Fruit fly (Drosophila melanogaster): ENCODE measurements around the gene Wdr92.

Wdr92 gene

DNA sequence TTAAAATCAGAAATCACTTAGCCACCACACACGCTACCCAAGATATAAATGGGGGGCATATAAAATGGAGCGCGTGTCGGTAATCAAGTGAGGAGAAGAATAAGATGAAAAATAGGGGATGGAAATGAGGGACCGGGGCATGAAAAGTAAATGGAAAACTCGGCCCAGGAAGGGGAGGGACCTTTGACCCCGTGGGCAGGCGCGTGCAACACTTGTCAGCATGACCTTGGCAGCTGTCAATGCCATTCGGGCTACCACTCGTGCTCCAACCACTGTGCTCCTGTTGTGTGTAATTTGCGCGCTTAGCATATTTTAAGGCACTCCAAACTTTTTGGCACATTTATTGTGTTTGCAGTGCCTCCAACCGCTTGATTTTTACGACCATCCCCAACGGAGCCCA, 38.4 kb downstream of the Wdr92 start:
- no peak for TF ChIP-seq Pif1A (GFP tag; optimal IDR thresholded peaks at IDR 0.05)
- TF ChIP-seq Pif1B (GFP tag; optimal IDR thresholded peaks at IDR 0.05), result no peak
- no peak for TF ChIP-seq CG13204 (GFP tag; optimal IDR thresholded peaks at IDR 0.05)
- no peak for TF ChIP-seq fd96Ca (GFP tag; IDR thresholded peaks at IDR 0.05)
- TF ChIP-seq gl (tag; optimal IDR thresholded peaks at IDR 0.05), result no peak
- TF ChIP-seq D1 (tag; optimal IDR thresholded peaks at IDR 0.05), result no peak

- no peak for TF ChIP-seq Pif1A (GFP tag; optimal IDR thresholded peaks at IDR 0.05)
- peak; percentile 97 for TF ChIP-seq EcR (GFP tag; optimal IDR thresholded peaks at IDR 0.05)
- no peak for TF ChIP-seq CG9948 (tag; optimal IDR thresholded peaks at IDR 0.05)
- peak; percentile 52 for TF ChIP-seq CG13204 (GFP tag; optimal IDR thresholded peaks at IDR 0.05)
Measured at dm6 chr3L:17947296-17947713, 39.4 kb downstream of the Wdr92 start.

dm6 chr3L:17948195-17948594, 40.3 kb downstream of the Wdr92 start:
- TF ChIP-seq Snoo (tag; optimal IDR thresholded peaks at IDR 0.05) (no peak), EcR (GFP tag; optimal IDR thresholded peaks at IDR 0.05) (no peak), CG10348 (GFP tag; IDR thresholded peaks at IDR 0.05) (no peak), Pif1A (GFP tag; optimal IDR thresholded peaks at IDR 0.05) (no peak), fd96Ca (GFP tag; IDR thresholded peaks at IDR 0.05) (no peak), CG8301 (tag; optimal IDR thresholded peaks at IDR 0.05) (no peak), Ets98B (GFP tag; IDR thresholded peaks at IDR 0.05) (no peak), Pif1B (GFP tag; optimal IDR thresholded peaks at IDR 0.05) (no peak), CG17806 (tag; optimal IDR thresholded peaks at IDR 0.05) (no peak), D1 (tag; optimal IDR thresholded peaks at IDR 0.05) (no peak), CG15710 (tag; optimal IDR thresholded peaks at IDR 0.05) (no peak), CG8159 (tag; optimal IDR thresholded peaks at IDR 0.05) (no peak), rn (GFP tag; IDR thresholded peaks at IDR 0.05) (no peak), CG14655 (GFP tag; optimal IDR thresholded peaks at IDR 0.05) (no peak), CG13204 (GFP tag; optimal IDR thresholded peaks at IDR 0.05) (no peak), CG32121 (GFP tag; IDR thresholded peaks at IDR 0.05) (no peak), CG12605 (GFP tag; IDR thresholded peaks at IDR 0.05) (no peak), gl (tag; optimal IDR thresholded peaks at IDR 0.05) (no peak), CG9948 (tag; optimal IDR thresholded peaks at IDR 0.05) (no peak)

DNA sequence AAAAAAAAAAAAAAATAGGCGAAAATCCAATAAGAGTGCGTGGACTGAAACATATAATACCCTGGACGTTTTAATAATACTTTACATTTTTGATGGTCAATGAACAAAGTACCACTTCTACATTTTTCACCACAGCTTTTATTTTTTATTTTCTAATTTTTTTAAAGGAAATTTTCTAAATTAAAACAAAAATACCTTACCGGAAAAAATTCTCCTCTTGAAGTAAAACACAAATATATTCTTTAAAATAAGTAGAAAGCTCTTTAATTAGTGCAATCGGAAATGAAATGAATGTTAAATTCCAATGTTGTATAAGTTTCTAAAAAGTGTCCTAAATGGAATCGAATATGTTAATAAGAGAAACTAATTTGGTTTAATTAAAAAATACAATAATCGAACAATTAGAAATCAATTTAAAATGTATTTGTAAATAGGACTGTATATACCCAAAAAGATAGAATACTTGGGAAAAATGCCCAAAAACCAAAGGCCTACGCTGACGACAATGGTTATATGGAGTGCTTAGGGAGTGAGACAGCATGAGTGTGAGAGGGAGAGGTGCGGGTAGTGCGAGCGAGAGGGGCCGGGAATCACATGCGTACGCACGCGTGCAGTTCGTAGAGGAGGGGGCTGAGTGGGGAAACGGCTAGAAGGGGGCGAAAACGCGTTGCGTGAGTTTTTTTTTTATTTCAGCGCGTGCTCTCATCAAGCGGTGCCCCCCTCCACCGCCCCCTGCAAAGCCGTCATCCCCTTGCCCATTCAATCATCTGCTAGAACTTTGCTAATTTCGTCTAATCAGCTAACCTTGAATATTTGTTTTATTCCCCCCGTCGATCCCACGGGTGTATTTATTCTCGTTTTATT, 40.9 kb downstream of the Wdr92 start:
- TF ChIP-seq CG8159 (tag; optimal IDR thresholded peaks at IDR 0.05), result no peak
- peak; percentile 49 for TF ChIP-seq CG13204 (GFP tag; optimal IDR thresholded peaks at IDR 0.05)

DNA sequence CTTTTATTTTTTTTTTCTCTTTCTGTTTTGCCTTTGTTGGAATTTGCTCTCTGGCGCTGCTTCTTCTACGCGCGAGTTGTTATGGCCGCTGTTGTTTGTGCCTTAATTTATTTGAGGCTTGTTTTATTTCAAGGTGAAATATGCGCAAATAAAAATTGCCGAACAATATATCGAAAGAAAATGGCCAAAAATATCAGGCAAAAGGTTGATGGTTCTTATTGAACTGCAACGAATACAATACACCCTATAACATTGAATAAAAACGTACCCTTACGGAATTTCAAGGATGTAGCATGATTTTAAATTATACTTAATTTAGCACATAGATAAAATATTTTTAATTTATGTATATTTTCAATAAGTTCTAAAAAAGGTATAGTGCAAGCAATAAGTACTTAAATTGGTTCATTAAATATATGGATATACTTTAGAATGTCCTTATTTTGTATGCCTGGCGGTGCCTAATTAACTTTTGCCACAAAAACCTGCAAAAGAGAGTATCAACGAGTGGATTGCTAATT, 41.6 kb downstream of the Wdr92 start:
- no peak for TF ChIP-seq CG14655 (GFP tag; optimal IDR thresholded peaks at IDR 0.05)
- no peak for TF ChIP-seq CG12605 (GFP tag; IDR thresholded peaks at IDR 0.05)
- TF ChIP-seq CG9948 (tag; optimal IDR thresholded peaks at IDR 0.05), result no peak
- no peak for TF ChIP-seq gl (tag; optimal IDR thresholded peaks at IDR 0.05)

DNA sequence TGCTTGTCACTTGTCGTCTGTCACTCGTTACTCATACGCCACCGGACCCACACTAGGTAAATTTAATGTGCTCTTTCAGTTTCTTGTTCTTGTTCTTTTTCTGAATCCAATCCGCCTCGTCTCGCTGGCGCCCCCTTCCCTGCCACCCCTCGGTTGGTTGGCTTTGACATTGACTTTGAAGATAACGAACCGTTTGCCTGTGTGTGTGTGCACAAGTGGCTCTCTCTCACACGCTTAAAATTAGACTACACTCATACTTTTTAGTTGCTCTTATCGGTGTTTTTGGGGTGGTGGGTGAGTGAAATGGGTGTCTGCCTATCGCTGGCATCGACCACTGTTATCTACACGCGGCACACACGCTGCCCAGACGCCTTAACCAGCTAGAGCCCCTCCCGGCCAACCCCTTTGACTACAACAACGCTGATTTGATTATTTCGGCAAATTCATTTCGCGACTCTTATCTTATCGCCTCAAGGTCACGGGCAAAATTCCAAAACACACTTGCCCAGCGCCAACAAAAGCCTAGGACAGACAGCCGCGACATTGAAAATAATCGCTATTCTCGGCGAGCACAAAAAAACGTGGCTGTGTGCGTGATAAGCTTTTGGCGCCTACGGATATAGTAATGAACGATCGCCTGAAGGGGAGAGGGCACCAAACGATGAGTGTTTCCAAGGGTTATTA, 42.3 kb downstream of the Wdr92 start:
- TF ChIP-seq CG4496 (GFP tag; IDR thresholded peaks at IDR 0.05) (no peak), CG32121 (GFP tag; IDR thresholded peaks at IDR 0.05) (peak; percentile 19; the same call in 1 of the 2 replicates)

DNA sequence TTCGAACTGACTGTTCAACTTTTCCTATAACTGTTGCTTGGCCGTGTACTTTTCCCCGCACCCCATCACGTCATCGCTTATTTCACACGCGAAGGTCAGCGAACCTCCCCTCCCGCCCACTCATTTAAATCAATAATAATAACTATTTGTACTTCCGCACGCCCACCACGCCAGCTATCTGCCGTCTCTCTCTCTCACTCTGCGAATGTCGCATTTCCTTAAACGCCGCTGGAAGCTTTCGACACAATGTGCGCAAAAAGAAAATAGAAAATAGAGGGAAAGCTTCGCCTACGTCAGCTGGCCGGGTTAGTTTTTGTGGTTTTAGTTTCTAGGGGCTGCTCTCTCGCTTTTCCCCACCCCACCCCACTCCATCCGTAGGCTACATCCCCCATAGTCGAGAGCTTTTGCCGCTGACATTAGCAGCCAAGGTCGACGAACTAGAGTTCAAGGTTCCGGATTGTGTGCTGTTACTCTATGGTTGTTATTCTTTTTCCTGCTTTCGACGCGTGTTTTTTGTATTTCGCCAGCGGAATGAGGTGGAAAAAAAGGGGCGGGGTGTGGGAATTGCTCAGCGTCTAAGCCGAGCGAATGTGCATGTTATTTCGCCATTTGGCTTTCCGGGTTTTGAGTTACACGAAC, 48.5 kb downstream of the Wdr92 start:
- TF ChIP-seq Snoo (tag; optimal IDR thresholded peaks at IDR 0.05) (no peak), EcR (GFP tag; optimal IDR thresholded peaks at IDR 0.05) (peak; percentile 77), CG17806 (tag; optimal IDR thresholded peaks at IDR 0.05) (no peak)
